Worm (Caenorhabditis elegans) whole organism, L4 larva: Measurements from ENCODE around the gene puf-12.
A peak's percentile ranks its signal among the peaks of the same experiment; 100 is the strongest.

Experiments
- D1046.2 ChIP-seq: fragments of 200-800 bp; sonication (Bioruptor generic); IDR thresholded peaks from 2 replicates; pipeline ENCODE4 v1.3.6; 2022; ENCODE audit warnings: missing genetic modification characterization, missing compliant biosample characterization
- F10B5.3 ChIP-seq: sonication (generic microtip); optimal IDR thresholded peaks from 2 replicates; lab custom pipeline; 2016; ENCODE audit warnings: mild to moderate bottlenecking, missing genetic modification characterization, missing compliant biosample characterization
- Y48G9A.11 ChIP-seq: fragments of 200-800 bp; sonication (Bioruptor generic); IDR thresholded peaks from 2 replicates; pipeline ENCODE4 v1.3.6; 2022; ENCODE audit warnings: missing genetic modification reagents, missing genetic modification characterization, missing compliant biosample characterization
- Y5F2A.4 ChIP-seq: fragments of 200-800 bp; sonication (Bioruptor generic); optimal IDR thresholded peaks from 2 replicates; lab custom pipeline; 2018; ENCODE audit warnings: mild to moderate bottlenecking, missing genetic modification characterization, missing compliant biosample characterization
- aha-1 ChIP-seq: fragments of 150-350 bp; peaks from one replicate; lab custom pipeline; 2014; ENCODE audit warnings: missing biosample characterization, missing genetic modification characterization
- ama-1 ChIP-seq: fragments of 150-350 bp; optimal IDR thresholded peaks from 2 replicates; lab custom pipeline; 2014; ENCODE audit warnings: inconsistent platforms, mixed read lengths
- arid-1 ChIP-seq: fragments of 200-800 bp; sonication (Bioruptor generic); conservative IDR thresholded peaks from 2 replicates; pipeline ENCODE4 v1.3.6; 2022; ENCODE audit warnings: missing genetic modification reagents, missing genetic modification characterization, missing compliant biosample characterization
- ceh-20 ChIP-seq: fragments of 200-800 bp; sonication (Bioruptor generic); IDR thresholded peaks from 2 replicates; pipeline ENCODE4 v1.3.6; 2022; ENCODE audit warnings: missing genetic modification reagents, missing genetic modification characterization, missing compliant biosample characterization
- ceh-28 ChIP-seq: fragments of 150-350 bp; optimal IDR thresholded peaks from 2 replicates; lab custom pipeline; 2014; ENCODE audit warnings: missing biosample characterization, missing genetic modification reagents, missing genetic modification characterization
- ceh-32 ChIP-seq: sonication (generic microtip); optimal IDR thresholded peaks from 2 replicates; lab custom pipeline; 2016; ENCODE audit warnings: mild to moderate bottlenecking, missing genetic modification characterization, missing compliant biosample characterization; ENCODE audit not compliant: poor library complexity
- ceh-44 ChIP-seq: fragments of 200-800 bp; sonication (Bioruptor generic); IDR thresholded peaks from 2 replicates; pipeline ENCODE4 v1.3.6; 2022; ENCODE audit warnings: missing genetic modification reagents, missing genetic modification characterization, missing compliant biosample characterization
- ceh-62 ChIP-seq: sonication (generic microtip); optimal IDR thresholded peaks from 2 replicates; lab custom pipeline; 2017; ENCODE audit warnings: missing biosample characterization, missing genetic modification characterization
- ceh-82 ChIP-seq: sonication (generic microtip); optimal IDR thresholded peaks from 2 replicates; lab custom pipeline; 2017; ENCODE audit warnings: missing biosample characterization, missing genetic modification characterization
- ctbp-1 ChIP-seq: fragments of 200-800 bp; sonication (Bioruptor generic); IDR thresholded peaks from 2 replicates; pipeline ENCODE4 v1.3.6; 2022; ENCODE audit warnings: missing genetic modification reagents, missing genetic modification characterization, missing compliant biosample characterization
- daf-16 ChIP-seq, 3 experiments: sonication (generic microtip); optimal IDR thresholded peaks; 2 replicates each; lab custom pipeline; 2016 to 2017; ENCODE audit warnings: missing genetic modification characterization in 3 of 3, missing genetic modification reagents in 3 of 3, mild to moderate bottlenecking in 2 of 3, missing compliant biosample characterization in 2 of 3, missing biosample characterization in 1 of 3, moderate library complexity in 1 of 3
- daf-19 ChIP-seq: fragments of 200-800 bp; sonication (Bioruptor generic); conservative IDR thresholded peaks from 2 replicates; pipeline ENCODE4 v1.3.6; 2022; ENCODE audit warnings: missing genetic modification characterization, missing compliant biosample characterization
- daf-8 ChIP-seq: fragments of 200-800 bp; sonication (Bioruptor generic); IDR thresholded peaks from 2 replicates; pipeline ENCODE4 v1.3.6; 2022; ENCODE audit warnings: missing genetic modification characterization, missing compliant biosample characterization
- hif-1 ChIP-seq, 2 experiments: sonication (generic microtip); optimal IDR thresholded peaks; 2 replicates each; lab custom pipeline; 2016 to 2017; ENCODE audit warnings: missing compliant biosample characterization in 2 of 2, missing genetic modification characterization in 2 of 2, missing genetic modification reagents in 2 of 2, missing genotype in 2 of 2, mild to moderate bottlenecking in 1 of 2
- hlh-11 ChIP-seq: fragments of 200-800 bp; sonication (Bioruptor generic); optimal IDR thresholded peaks from 2 replicates; lab custom pipeline; 2018; ENCODE audit warnings: mild to moderate bottlenecking, missing genetic modification characterization, missing compliant biosample characterization
- hlh-30 ChIP-seq: sonication (generic microtip); optimal IDR thresholded peaks from 2 replicates; lab custom pipeline; 2017; ENCODE audit warnings: antibody characterized with exemption, mild to moderate bottlenecking, missing genetic modification characterization, missing compliant biosample characterization; ENCODE audit not compliant: insufficient read depth
- jun-1 ChIP-seq: fragments of 150-350 bp; optimal IDR thresholded peaks from 2 replicates; lab custom pipeline; 2014; ENCODE audit warnings: missing biosample characterization, missing genetic modification reagents, missing genetic modification characterization
- lim-7 ChIP-seq: fragments of 200-800 bp; sonication (Bioruptor generic); IDR thresholded peaks from 2 replicates; pipeline ENCODE4 v1.3.6; 2022; ENCODE audit warnings: missing genetic modification characterization, missing compliant biosample characterization
- lin-1 ChIP-seq: fragments of 200-800 bp; sonication (Bioruptor generic); IDR thresholded peaks from 2 replicates; pipeline ENCODE4 v1.3.6; 2022; ENCODE audit warnings: missing genetic modification reagents, missing genetic modification characterization, missing compliant biosample characterization
- lin-29 ChIP-seq: fragments of 200-800 bp; sonication (Bioruptor generic); IDR thresholded peaks from 2 replicates; pipeline ENCODE4 v1.3.6; 2022; ENCODE audit warnings: missing genetic modification reagents, missing genetic modification characterization, missing compliant biosample characterization
- lin-38 ChIP-seq: fragments of 200-800 bp; sonication (Bioruptor generic); IDR thresholded peaks from 2 replicates; pipeline ENCODE4 v1.3.6; 2022; ENCODE audit warnings: missing genetic modification reagents, missing genetic modification characterization, missing compliant biosample characterization
- lir-3 ChIP-seq: sonication (generic microtip); optimal IDR thresholded peaks from 2 replicates; lab custom pipeline; 2016; ENCODE audit warnings: mild to moderate bottlenecking, missing genetic modification characterization, missing compliant biosample characterization
- madf-5 ChIP-seq, 2 experiments: fragments of 200-800 bp; sonication (Bioruptor generic); IDR thresholded peaks; 2 replicates each; pipeline ENCODE4 v1.3.6; 2022; ENCODE audit warnings: missing compliant biosample characterization in 2 of 2, missing genetic modification characterization in 2 of 2
- nhr-237 ChIP-seq: sonication (generic microtip); optimal IDR thresholded peaks from 2 replicates; lab custom pipeline; 2017; ENCODE audit warnings: missing biosample characterization, missing genetic modification characterization
- nhr-28 ChIP-seq: fragments of 150-350 bp; optimal IDR thresholded peaks from 2 replicates; lab custom pipeline; 2014; ENCODE audit warnings: missing biosample characterization, missing genetic modification characterization
- nhr-41 ChIP-seq: fragments of 200-800 bp; sonication (Bioruptor generic); IDR thresholded peaks from 2 replicates; pipeline ENCODE4 v1.3.6; 2022; ENCODE audit warnings: missing genetic modification reagents, missing genetic modification characterization, missing compliant biosample characterization
- nhr-76 ChIP-seq: fragments of 150-350 bp; optimal IDR thresholded peaks from 2 replicates; lab custom pipeline; 2014; ENCODE audit warnings: missing biosample characterization, missing genetic modification characterization
- nhr-77 ChIP-seq: fragments of 150-350 bp; optimal IDR thresholded peaks from 2 replicates; lab custom pipeline; 2014; ENCODE audit warnings: missing biosample characterization, missing genetic modification characterization
- php-3 ChIP-seq: fragments of 200-800 bp; sonication (Bioruptor generic); IDR thresholded peaks from 2 replicates; pipeline ENCODE4 v1.3.6; 2022; ENCODE audit warnings: missing genetic modification reagents, missing genetic modification characterization, missing compliant biosample characterization
- pqm-1 ChIP-seq: sonication (generic microtip); optimal IDR thresholded peaks from 2 replicates; lab custom pipeline; 2017; ENCODE audit warnings: missing biosample characterization, missing genetic modification characterization
- saeg-2 ChIP-seq: fragments of 200-800 bp; sonication (Bioruptor generic); IDR thresholded peaks from 2 replicates; pipeline ENCODE4 v1.3.6; 2022; ENCODE audit warnings: missing genetic modification reagents, missing genetic modification characterization, missing compliant biosample characterization
- set-16 ChIP-seq: fragments of 200-800 bp; sonication (Bioruptor generic); IDR thresholded peaks from 2 replicates; pipeline ENCODE4 v1.3.6; 2022; ENCODE audit warnings: missing genetic modification reagents, missing genetic modification characterization, missing compliant biosample characterization
- skn-1 ChIP-seq: fragments of 150-350 bp; optimal IDR thresholded peaks from 2 replicates; lab custom pipeline; 2014; ENCODE audit warnings: missing biosample characterization, missing genetic modification characterization
- snpc-1.2 ChIP-seq: fragments of 200-800 bp; sonication (Bioruptor generic); IDR thresholded peaks from 2 replicates; pipeline ENCODE4 v1.3.6; 2022; ENCODE audit warnings: missing genetic modification reagents, missing genetic modification characterization, missing compliant biosample characterization
- unc-130 ChIP-seq: sonication (generic microtip); optimal IDR thresholded peaks from 2 replicates; lab custom pipeline; 2016; ENCODE audit warnings: missing genetic modification reagents, missing genetic modification characterization, missing compliant biosample characterization
- unc-39 ChIP-seq: sonication (generic microtip); optimal IDR thresholded peaks from 2 replicates; lab custom pipeline; 2017; ENCODE audit warnings: missing biosample characterization, missing genetic modification characterization
- unc-62 ChIP-seq, 3 experiments: fragments of 150-350 bp in 1 of 3; sonication (generic microtip); optimal IDR thresholded peaks in 2 of 3; peaks in 1 of 3; 1 replicate in 1 of 3; 2 replicates in 2 of 3; lab custom pipeline; 2014 to 2017; ENCODE audit warnings: missing biosample characterization in 3 of 3, missing genetic modification characterization in 3 of 3, missing genetic modification reagents in 3 of 3, missing genotype in 1 of 3
- vab-7 ChIP-seq: fragments of 200-800 bp; sonication (Bioruptor generic); IDR thresholded peaks from 2 replicates; pipeline ENCODE4 v1.3.6; 2022; ENCODE audit warnings: missing genetic modification reagents, missing genetic modification characterization, missing compliant biosample characterization
- zip-2 ChIP-seq: fragments of 150-350 bp; optimal IDR thresholded peaks from 2 replicates; lab custom pipeline; 2014; ENCODE audit warnings: missing biosample characterization, missing genetic modification characterization
- ztf-7 ChIP-seq: fragments of 150-350 bp; optimal IDR thresholded peaks from 2 replicates; lab custom pipeline; 2014; ENCODE audit warnings: missing biosample characterization, missing genetic modification characterization

puf-12 gene

DNA sequence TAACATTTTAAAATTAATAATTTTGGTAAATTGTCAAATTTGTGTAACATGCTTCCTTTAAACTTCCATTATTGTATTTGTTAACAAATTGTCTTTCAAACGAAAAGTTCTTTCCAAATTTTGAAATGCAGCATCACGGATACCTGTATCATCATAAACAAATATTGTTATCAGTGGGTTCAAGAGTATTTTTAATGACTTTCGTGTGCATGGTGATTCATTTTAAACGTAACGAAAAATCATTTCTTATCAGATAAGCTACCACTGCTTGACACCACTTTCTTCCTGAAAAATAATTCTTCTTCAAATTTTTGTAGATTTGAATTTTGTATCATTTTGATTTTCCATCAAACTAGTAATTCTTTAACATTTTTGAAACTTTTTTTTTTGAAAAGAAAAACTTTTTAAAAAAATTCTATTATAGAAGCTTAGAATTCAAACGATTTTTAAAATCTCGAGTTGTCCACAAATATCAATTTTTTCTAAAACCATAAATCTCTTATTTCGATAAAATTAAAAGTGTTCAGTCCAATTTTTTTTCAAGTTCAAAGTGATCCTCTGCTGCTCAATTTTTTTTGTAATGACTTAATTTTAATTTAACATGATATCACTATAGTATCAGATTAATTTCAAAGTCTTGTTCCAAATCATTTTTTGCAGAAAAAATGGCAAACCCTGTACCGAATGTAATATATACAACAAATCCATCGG is 34.3 kb downstream of the puf-12 start, which contains the start of gene F27E5.9:
Gene F27E5.9 (plus strand): TSS at position 661 of the 711 bp plus-strand sequence.
- TF ChIP-seq zip-2 (tag; lab: Kevin White, UChicago), result no peak
- TF ChIP-seq nhr-28 (tag; lab: Kevin White, UChicago), result peak; percentile 85
- no peak for TF ChIP-seq ctbp-1
- peak; percentile 30 for TF ChIP-seq ztf-7 (tag; lab: Kevin White, UChicago)
- TF ChIP-seq nhr-77 (tag; lab: Kevin White, UChicago), result peak; percentile 52
- no peak for TF ChIP-seq skn-1 (tag; lab: Kevin White, UChicago)
- peak; percentile 56; the same call in 1 of the 2 replicates for TF ChIP-seq nhr-41 (GFP tag; lab: Robert Waterston, UW)
- peak; percentile 99 for TF ChIP-seq pqm-1 (tag; lab: Kevin White, UChicago)
- no peak for TF ChIP-seq Y5F2A.4 (GFP tag; lab: Kevin White, UChicago)
- TF ChIP-seq daf-16 (GFP tag; optimal IDR thresholded peaks at IDR 0.05; lab: Kevin White, UChicago), result no peak
- peak; percentile 85 for TF ChIP-seq daf-16 (tag; optimal IDR thresholded peaks at IDR 0.05; lab: Kevin White, UChicago)

DNA sequence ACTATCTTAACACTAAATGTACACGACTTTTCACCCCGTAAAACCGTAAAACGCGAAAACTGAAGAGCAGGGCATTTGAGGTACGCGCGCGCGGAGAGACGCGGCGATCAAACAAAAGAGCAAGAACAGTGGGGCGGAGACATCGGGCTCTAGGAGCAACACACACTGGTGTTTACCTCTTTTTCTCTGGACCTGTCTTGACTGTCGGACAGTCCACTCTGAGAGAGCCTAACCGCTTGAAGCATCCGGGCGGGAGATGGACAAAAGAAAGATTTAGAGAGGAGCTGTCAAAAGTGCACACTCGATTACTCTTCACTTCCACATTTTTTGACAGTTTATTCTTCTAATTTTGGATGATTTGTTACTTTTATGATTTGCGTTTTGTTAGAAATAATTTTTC is 36.7 kb downstream of the puf-12 start:
- TF ChIP-seq ceh-62 (tag; lab: Kevin White, UChicago) (no peak), nhr-41 (GFP tag; lab: Robert Waterston, UW) (no peak), daf-19 (GFP tag; lab: Robert Waterston, UW) (no peak), Y5F2A.4 (GFP tag; lab: Kevin White, UChicago) (no peak), daf-8 (no peak), aha-1 (tag; lab: Kevin White, UChicago) (peak; percentile 73), unc-62 (GFP tag; optimal IDR thresholded peaks at IDR 0.05 in 1 of 2; lab: Kevin White, UChicago) (peak in 1 of 2 experiments; percentile 76), unc-62 (tag; optimal IDR thresholded peaks at IDR 0.05; lab: Kevin White, UChicago) (no peak), nhr-76 (tag; lab: Kevin White, UChicago) (no peak), saeg-2 (GFP tag; lab: Robert Waterston, UW) (no peak), ceh-32 (tag; lab: Kevin White, UChicago) (no peak), ceh-20 (GFP tag; lab: Robert Waterston, UW) (no peak)

DNA sequence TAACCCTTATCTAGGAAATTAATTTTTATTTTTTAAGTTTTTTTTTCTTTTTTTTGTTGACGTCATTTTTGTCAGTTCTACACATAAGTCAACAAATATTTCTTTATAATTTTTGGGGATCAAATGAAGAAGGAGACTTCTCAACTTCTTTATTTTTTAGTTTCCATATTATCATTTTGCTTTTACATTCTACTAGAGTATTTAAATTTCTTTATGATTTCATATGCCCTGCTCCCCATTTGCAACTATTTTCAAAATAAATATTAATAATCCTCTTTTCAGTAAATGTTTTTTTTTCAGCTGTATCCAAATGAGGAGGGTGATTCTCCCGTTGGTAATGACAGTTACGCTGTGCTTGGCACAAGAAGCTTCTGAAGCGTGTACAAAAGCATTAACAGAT is 37.2 kb downstream of the puf-12 start, which contains the start of gene phg-1:
Gene phg-1 (plus strand): TSS at position 301 of the 400 bp plus-strand sequence.
- TF ChIP-seq ama-1 (lab: Kevin White, UChicago), result no peak
- no peak for TF ChIP-seq F10B5.3
- no peak for TF ChIP-seq saeg-2 (GFP tag; lab: Robert Waterston, UW)
- TF ChIP-seq set-16 (GFP tag; lab: Robert Waterston, UW), result no peak
- no peak for TF ChIP-seq lin-1
- no peak for TF ChIP-seq lir-3
- no peak for TF ChIP-seq ztf-7 (tag; lab: Kevin White, UChicago)
- no peak for TF ChIP-seq hlh-30 (tag; lab: Kevin White, UChicago)
- no peak for TF ChIP-seq jun-1 (tag; lab: Kevin White, UChicago)
- TF ChIP-seq snpc-1.2 (GFP tag; lab: Robert Waterston, UW), result no peak
- TF ChIP-seq vab-7 (GFP tag; lab: Robert Waterston, UW), result no peak
- no peak for TF ChIP-seq lin-38 (GFP tag; lab: Robert Waterston, UW)
- TF ChIP-seq lim-7, result no peak
- TF ChIP-seq Y48G9A.11 (GFP tag; lab: Robert Waterston, UW), result no peak
- TF ChIP-seq hlh-11 (tag; lab: Kevin White, UChicago), result no peak
- TF ChIP-seq, all 104 proteins: peak for 0

DNA sequence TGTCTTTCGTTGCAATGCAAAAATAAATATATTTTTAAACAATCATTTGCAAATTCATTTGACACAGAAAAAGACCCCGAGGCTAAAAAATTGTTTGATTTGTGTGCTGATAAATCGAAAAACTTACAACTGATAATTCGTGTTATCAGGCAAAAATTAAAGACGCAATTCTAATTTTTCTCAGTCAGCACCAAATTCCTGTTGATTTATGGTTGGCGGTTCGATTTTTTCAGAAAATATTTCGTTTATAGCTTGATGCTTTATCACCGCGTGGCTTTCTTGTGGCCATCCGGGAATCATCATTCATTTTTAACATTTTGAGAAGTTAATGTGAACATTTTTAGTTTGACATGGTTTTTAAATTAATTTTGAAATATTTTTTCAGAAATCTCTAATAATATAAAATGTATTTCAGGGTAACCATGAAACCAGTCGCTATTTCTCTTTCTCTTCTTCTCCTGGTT is 39.1 kb downstream of the puf-12 start, which contains the start of gene asah-2:
Gene asah-2 (plus strand): TSS at position 414 of the 464 bp plus-strand sequence.
- TF ChIP-seq hif-1 (tag; optimal IDR thresholded peaks at IDR 0.05; lab: Kevin White, UChicago) (no peak), ceh-62 (tag; lab: Kevin White, UChicago) (no peak), arid-1 (GFP tag; lab: Robert Waterston, UW) (no peak), hlh-30 (tag; lab: Kevin White, UChicago) (no peak), ceh-28 (no peak), nhr-237 (tag; lab: Kevin White, UChicago) (no peak), Y5F2A.4 (GFP tag; lab: Kevin White, UChicago) (no peak), lin-1 (no peak), unc-130 (GFP tag; lab: Kevin White, UChicago) (no peak), unc-39 (no peak), ceh-44 (no peak), Y48G9A.11 (GFP tag; lab: Robert Waterston, UW) (no peak), php-3 (GFP tag; lab: Robert Waterston, UW) (0 out of 2 replicates have a peak, but pooled peaks have one; percentile 24), lin-29 (GFP tag; lab: Robert Waterston, UW) (no peak), D1046.2 (GFP tag; lab: Robert Waterston, UW) (no peak), ceh-82 (tag; lab: Kevin White, UChicago) (no peak), madf-5 (GFP tag; IDR thresholded peaks at IDR 0.05; lab: Robert Waterston, UW) (no peak)
